Fruit fly (Drosophila melanogaster) S2 (cell line): ENCODE measurements around the gene Cph.

ENCODE experiments used
- CG8478 ChIP-seq: fragments of >200 bp; optimal IDR thresholded peaks from 2 replicates; lab custom pipeline; 2018
- CTCF ChIP-seq, 2 experiments: fragments of >200 bp; optimal IDR thresholded peaks; 2 replicates each; lab custom pipeline; 2018

- TF ChIP-seq CTCF (optimal IDR thresholded peaks at IDR 0.05; lab: Kevin White, UChicago): peak; percentile 90 to 93
- no peak for TF ChIP-seq CG8478 (lab: Kevin White, UChicago)
Measured at dm6 chrX:7109793-7110606, 27.5 kb upstream of the Cph start, which contains the start of gene fz4.
